Fruit fly (Drosophila melanogaster): ENCODE data around the gene nbs.

dm6 chr3L:9696650-9697526 lies 26.1 kb downstream of the nbs start, which contains the start of gene Prps:
- TF ChIP-seq CG32121 (GFP tag; IDR thresholded peaks at IDR 0.05) (peak; percentile 80), CG8301 (tag; optimal IDR thresholded peaks at IDR 0.05) (peak; percentile 82)
